Comparison of ENCODE assay signal across 7 worm cellular contexts in the genomic region with DNA sequence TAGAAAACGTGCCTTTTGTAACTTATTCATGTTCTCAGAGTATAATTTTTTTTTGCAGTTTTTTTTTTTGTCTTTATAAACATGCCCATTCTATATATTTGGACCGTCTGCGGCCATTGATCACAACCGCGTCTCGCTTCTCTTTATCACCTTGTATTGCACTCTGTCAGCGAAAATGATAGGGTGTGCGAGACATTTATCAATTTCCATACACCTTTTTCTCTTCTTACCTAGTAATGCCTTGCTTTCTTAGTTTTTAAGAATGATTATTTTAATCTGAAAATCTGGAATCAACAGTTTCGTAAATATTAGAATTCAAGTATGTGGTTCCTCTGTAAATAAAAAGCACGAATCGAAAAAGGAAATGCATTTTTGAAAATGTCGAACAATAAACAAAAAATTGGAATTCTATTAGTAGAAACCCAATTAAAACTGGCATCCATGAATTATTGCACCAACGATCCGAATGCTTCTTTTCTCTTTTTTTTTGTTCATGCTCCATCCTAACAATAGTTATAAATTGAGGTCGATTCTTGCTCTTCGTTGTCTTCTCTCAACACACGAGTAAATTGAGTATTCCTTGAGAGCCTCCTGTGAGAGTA.
TF ChIP-seq lines count a peak whose summit lies in the region.

No protein-coding gene starts in this region.

TF ChIP-seq in whole organism, L1 larva, 84 proteins besides CTCF, POLR2A, EP300 and RAD21:
- TF ChIP-seq egl-13 (tag; optimal IDR thresholded peaks at IDR 0.05; lab: Kevin White, UChicago) (no peak), nhr-71 (tag; optimal IDR thresholded peaks at IDR 0.05; lab: Kevin White, UChicago) (peak; percentile 9), efl-1 (optimal IDR thresholded peaks at IDR 0.05; lab: Kevin White, UChicago) (no peak), efl-1 (GFP tag; optimal IDR thresholded peaks at IDR 0.05 in 1 of 2; lab: Kevin White, UChicago) (peak in 1 of 2 experiments; percentile 32), fkh-10 (GFP tag; optimal IDR thresholded peaks at IDR 0.05; lab: Kevin White, UChicago) (no peak), nhr-90 (tag; optimal IDR thresholded peaks at IDR 0.05; lab: Kevin White, UChicago; ENCODE audit: poor library complexity) (peak; percentile 17), elt-2 (tag; optimal IDR thresholded peaks at IDR 0.05; lab: Kevin White, UChicago) (peak; percentile 12), zag-1 (tag; optimal IDR thresholded peaks at IDR 0.05; lab: Kevin White, UChicago) (peak; percentile 76), isw-1 (GFP tag; IDR thresholded peaks at IDR 0.05; lab: Robert Waterston, UW) (no peak)

TF ChIP-seq in whole organism, L2 larva, 48 proteins besides CTCF, POLR2A, EP300 and RAD21:
- TF ChIP-seq zag-1 (tag; optimal IDR thresholded peaks at IDR 0.05; lab: Kevin White, UChicago) (peak; percentile 22), peb-1 (tag; optimal IDR thresholded peaks at IDR 0.05; lab: Kevin White, UChicago) (no peak), lsy-2 (tag; optimal IDR thresholded peaks at IDR 0.05; lab: Kevin White, UChicago) (peak in 1 of 2 experiments; percentile 33), ztf-11 (tag; optimal IDR thresholded peaks at IDR 0.05; lab: Kevin White, UChicago) (no peak), fos-1 (tag; optimal IDR thresholded peaks at IDR 0.05; lab: Kevin White, UChicago) (peak; percentile 73), Y55F3AM.14 (GFP tag; optimal IDR thresholded peaks at IDR 0.05; lab: Kevin White, UChicago) (no peak), nhr-10 (tag; optimal IDR thresholded peaks at IDR 0.05; lab: Kevin White, UChicago) (no peak), unc-39 (tag; optimal IDR thresholded peaks at IDR 0.05; lab: Kevin White, UChicago) (no peak)

TF ChIP-seq in whole organism, L3 larva, 47 proteins besides CTCF, POLR2A, EP300 and RAD21:
- TF ChIP-seq eor-1 (tag; optimal IDR thresholded peaks at IDR 0.05; lab: Kevin White, UChicago) (no peak), elt-2 (tag; optimal IDR thresholded peaks at IDR 0.05; lab: Kevin White, UChicago) (peak; percentile 69), pqm-1 (tag; optimal IDR thresholded peaks at IDR 0.05; lab: Kevin White, UChicago) (peak; percentile 45), nhr-25 (tag; optimal IDR thresholded peaks at IDR 0.05; lab: Kevin White, UChicago) (no peak), ztf-11 (tag; optimal IDR thresholded peaks at IDR 0.05; lab: Kevin White, UChicago) (no peak), nhr-77 (tag; optimal IDR thresholded peaks at IDR 0.05; lab: Kevin White, UChicago) (peak; percentile 26)

TF ChIP-seq in whole organism, L4 larva, 104 proteins besides CTCF, POLR2A, EP300 and RAD21 (continues in another document):
- TF ChIP-seq aha-1 (tag; lab: Kevin White, UChicago) (peak; percentile 30), T26A8.4 (GFP tag; IDR thresholded peaks at IDR 0.05; lab: Robert Waterston, UW) (0 out of 2 replicates have a peak, but pooled peaks have one; percentile 33), lin-38 (GFP tag; IDR thresholded peaks at IDR 0.05; lab: Robert Waterston, UW) (peak; percentile 14), zfp-3 (GFP tag; conservative IDR thresholded peaks at IDR 0.05; lab: Robert Waterston, UW) (no peak), F10B5.3 (tag; optimal IDR thresholded peaks at IDR 0.05; lab: Kevin White, UChicago) (no peak), dmd-9 (GFP tag; IDR thresholded peaks at IDR 0.05; lab: Robert Waterston, UW) (no peak), sdz-12 (GFP tag; optimal IDR thresholded peaks at IDR 0.05; lab: Kevin White, UChicago) (no peak), hlh-11 (tag; optimal IDR thresholded peaks at IDR 0.05; lab: Kevin White, UChicago) (peak; percentile 22), hif-1 (tag; optimal IDR thresholded peaks at IDR 0.05; lab: Kevin White, UChicago) (no peak), ama-1 (optimal IDR thresholded peaks at IDR 0.05; lab: Kevin White, UChicago) (no peak), nhr-76 (tag; optimal IDR thresholded peaks at IDR 0.05; lab: Kevin White, UChicago) (no peak), nhr-41 (GFP tag; IDR thresholded peaks at IDR 0.05; lab: Robert Waterston, UW) (0 out of 2 replicates have a peak, but pooled peaks have one; percentile 27), pha-4 (GFP tag; IDR thresholded peaks at IDR 0.05; lab: Robert Waterston, UW) (peak; percentile 39; the same call in 1 of the 2 replicates), pha-4 (tag; optimal IDR thresholded peaks at IDR 0.05; lab: Kevin White, UChicago) (no peak), nhr-28 (tag; optimal IDR thresholded peaks at IDR 0.05; lab: Kevin White, UChicago) (peak; percentile 51), nhr-77 (tag; optimal IDR thresholded peaks at IDR 0.05; lab: Kevin White, UChicago) (peak; percentile 52)

TF ChIP-seq in whole organism, late embryonic, 69 proteins besides CTCF, POLR2A, EP300 and RAD21:
- TF ChIP-seq nhr-232 (tag; optimal IDR thresholded peaks at IDR 0.05; lab: Kevin White, UChicago) (no peak), unc-42 (tag; optimal IDR thresholded peaks at IDR 0.05; lab: Kevin White, UChicago) (peak; percentile 32), elt-2 (tag; optimal IDR thresholded peaks at IDR 0.05; lab: Kevin White, UChicago) (peak; percentile 44)

TF ChIP-seq in whole organism, mixed stage, embryonic, 35 proteins besides CTCF, POLR2A, EP300 and RAD21:
- TF ChIP-seq snpc-4 (tag; optimal IDR thresholded peaks at IDR 0.05; lab: Kevin White, UChicago) = no peak
- peak; percentile 40 for TF ChIP-seq ces-1 (GFP tag; optimal IDR thresholded peaks at IDR 0.05; lab: Kevin White, UChicago)

TF ChIP-seq in whole organism, young adult, 124 proteins besides CTCF, POLR2A, EP300 and RAD21 (continues in another document):
- TF ChIP-seq unc-130 (GFP tag; optimal IDR thresholded peaks at IDR 0.05; lab: Kevin White, UChicago) (no peak), snpc-4 (GFP tag; optimal IDR thresholded peaks at IDR 0.05; lab: Kevin White, UChicago) (no peak), snpc-4 (tag; optimal IDR thresholded peaks at IDR 0.05; lab: Kevin White, UChicago) (no peak), ama-1 (optimal IDR thresholded peaks at IDR 0.05; lab: Kevin White, UChicago) (no peak), ama-1 (GFP tag; optimal IDR thresholded peaks at IDR 0.05; lab: Kevin White, UChicago) (no peak), hsf-1 (GFP tag; IDR thresholded peaks at IDR 0.05; lab: Robert Waterston, UW) (peak; percentile 35; the same call in 1 of the 2 replicates), Y67H2A.10 (GFP tag; conservative IDR thresholded peaks at IDR 0.05; lab: Robert Waterston, UW) (no peak), nhr-80 (tag; optimal IDR thresholded peaks at IDR 0.05; lab: Kevin White, UChicago) (peak; percentile 67), sea-2 (GFP tag; IDR thresholded peaks at IDR 0.05; lab: Robert Waterston, UW) (no peak), F57A8.1 (GFP tag; optimal IDR thresholded peaks at IDR 0.05; lab: Kevin White, UChicago) (no peak), B0035.1 (tag; optimal IDR thresholded peaks at IDR 0.05; lab: Kevin White, UChicago) (no peak), hlh-12 (tag; optimal IDR thresholded peaks at IDR 0.05; lab: Kevin White, UChicago) (no peak), sdz-38 (tag; optimal IDR thresholded peaks at IDR 0.05; lab: Kevin White, UChicago) (no peak), ztf-18 (tag; optimal IDR thresholded peaks at IDR 0.05; lab: Kevin White, UChicago) (peak; percentile 7), mcd-1 (GFP tag; IDR thresholded peaks at IDR 0.05; lab: Robert Waterston, UW) (no peak), C06A6.2 (GFP tag; conservative IDR thresholded peaks at IDR 0.05; lab: Robert Waterston, UW) (no peak), snpc-1.3 (tag; optimal IDR thresholded peaks at IDR 0.05; lab: Kevin White, UChicago; ENCODE audit: insufficient read depth) (no peak), him-1 (tag; optimal IDR thresholded peaks at IDR 0.05; lab: Kevin White, UChicago) (no peak), rpc-1 (optimal IDR thresholded peaks at IDR 0.05; lab: Kevin White, UChicago) (no peak), rpc-1 (tag; optimal IDR thresholded peaks at IDR 0.05; lab: Kevin White, UChicago) (no peak), nfya-1 (tag; optimal IDR thresholded peaks at IDR 0.05; lab: Kevin White, UChicago; ENCODE audit: borderline replicate concordance, insufficient read depth) (no peak), C17E4.6 (GFP tag; IDR thresholded peaks at IDR 0.05; lab: Robert Waterston, UW) (no peak), dpff-1 (tag; optimal IDR thresholded peaks at IDR 0.05; lab: Kevin White, UChicago) (no peak), bed-2 (GFP tag; IDR thresholded peaks at IDR 0.05; lab: Robert Waterston, UW) (no peak), rec-8 (tag; optimal IDR thresholded peaks at IDR 0.05; lab: Kevin White, UChicago) (no peak), T26A5.8 (tag; optimal IDR thresholded peaks at IDR 0.05; lab: Kevin White, UChicago) (no peak), tlf-1 (GFP tag; optimal IDR thresholded peaks at IDR 0.05; lab: Kevin White, UChicago) (no peak), F55B11.4 (tag; optimal IDR thresholded peaks at IDR 0.05; lab: Kevin White, UChicago; ENCODE audit: borderline replicate concordance, insufficient read depth) (no peak), Y53F4B.3 (GFP tag; IDR thresholded peaks at IDR 0.05; lab: Robert Waterston, UW) (no peak), nfya-2 (GFP tag; IDR thresholded peaks at IDR 0.05; lab: Robert Waterston, UW) (no peak), B0336.3 (GFP tag; IDR thresholded peaks at IDR 0.05; lab: Robert Waterston, UW) (peak; percentile 71), zim-3 (tag; optimal IDR thresholded peaks at IDR 0.05; lab: Kevin White, UChicago) (no peak), akir-1 (GFP tag; optimal IDR thresholded peaks at IDR 0.05; lab: Kevin White, UChicago) (no peak), atf-7 (tag; optimal IDR thresholded peaks at IDR 0.05; lab: Kevin White, UChicago) (peak; percentile 16), ekl-4 (GFP tag; IDR thresholded peaks at IDR 0.05; lab: Robert Waterston, UW) (0 out of 2 replicates have a peak, but pooled peaks have one; percentile 16), nhr-27 (tag; optimal IDR thresholded peaks at IDR 0.05; lab: Kevin White, UChicago) (no peak), ztf-3 (GFP tag; optimal IDR thresholded peaks at IDR 0.05; lab: Kevin White, UChicago) (no peak), mxl-1 (tag; optimal IDR thresholded peaks at IDR 0.05; lab: Kevin White, UChicago) (no peak), Y53G8AR.9 (GFP tag; conservative IDR thresholded peaks at IDR 0.05; lab: Robert Waterston, UW) (peak; percentile 71), K11D2.4 (GFP tag; IDR thresholded peaks at IDR 0.05; lab: Robert Waterston, UW) (no peak), egl-44 (GFP tag; IDR thresholded peaks at IDR 0.05; lab: Robert Waterston, UW) (no peak), F10E7.11 (tag; optimal IDR thresholded peaks at IDR 0.05; lab: Kevin White, UChicago) (no peak), ztf-28 (GFP tag; IDR thresholded peaks at IDR 0.05; lab: Robert Waterston, UW) (no peak), madf-6 (GFP tag; IDR thresholded peaks at IDR 0.05; lab: Robert Waterston, UW) (peak; percentile 52; the same call in 1 of the 2 replicates), athp-1 (tag; optimal IDR thresholded peaks at IDR 0.05; lab: Kevin White, UChicago) (peak; percentile 16)
